Fruit fly (Drosophila melanogaster): Measurements from ENCODE around the gene Cpsf6.

Cpsf6 gene

DNA sequence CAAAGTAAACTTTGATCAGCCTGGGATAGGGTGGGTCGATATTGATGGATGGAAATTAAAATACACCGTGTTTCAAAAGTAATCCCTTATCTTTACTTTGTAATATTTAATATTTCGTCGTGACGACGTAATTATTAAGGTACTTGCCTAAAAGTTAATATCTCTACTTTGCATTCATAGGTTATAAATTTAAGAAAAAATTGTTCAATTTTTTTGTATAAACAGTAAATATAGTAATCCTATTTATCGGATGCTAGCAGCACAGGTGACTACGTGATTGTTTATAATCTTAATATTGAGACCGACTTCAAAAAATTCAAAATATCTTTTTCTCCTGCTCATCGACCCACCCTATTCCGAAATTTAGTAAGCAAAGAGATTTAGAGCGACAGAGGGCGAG lies 42.8 kb upstream of the Cpsf6 start (continued):
- no peak for TF ChIP-seq Blimp-1 (GFP tag; optimal IDR thresholded peaks at IDR 0.05)
- no peak for TF ChIP-seq CG1621 (tag; optimal IDR thresholded peaks at IDR 0.05)
- no peak for TF ChIP-seq Ets96B (tag; optimal IDR thresholded peaks at IDR 0.05)
- TF ChIP-seq dac (GFP tag; optimal IDR thresholded peaks at IDR 0.05) = no peak
- no peak for TF ChIP-seq CG4318 (GFP tag; optimal IDR thresholded peaks at IDR 0.05)
- TF ChIP-seq CG10631 (GFP tag; optimal IDR thresholded peaks at IDR 0.05) = no peak
- TF ChIP-seq CG11294 (GFP tag; IDR thresholded peaks at IDR 0.05) = no peak
- no peak for TF ChIP-seq ss (GFP tag; optimal IDR thresholded peaks at IDR 0.05)
- TF ChIP-seq Sox102F (GFP tag; optimal IDR thresholded peaks at IDR 0.05) = no peak
- TF ChIP-seq pdm3 (GFP tag; optimal IDR thresholded peaks at IDR 0.05) = no peak
- TF ChIP-seq Gug (GFP tag; IDR thresholded peaks at IDR 0.05) = no peak
- peak; percentile 16 for TF ChIP-seq CG8319 (GFP tag; optimal IDR thresholded peaks at IDR 0.05)
- no peak for TF ChIP-seq CG6792 (GFP tag; optimal IDR thresholded peaks at IDR 0.05)
- TF ChIP-seq CG11762 (GFP tag; optimal IDR thresholded peaks at IDR 0.05; ENCODE audit: insufficient read depth) = peak; percentile 38
- no peak for TF ChIP-seq Sox14 (GFP tag; optimal IDR thresholded peaks at IDR 0.05)
- TF ChIP-seq spab (GFP tag; optimal IDR thresholded peaks at IDR 0.05) = peak; percentile 48
- peak; percentile 32 for TF ChIP-seq fd59A (GFP tag; optimal IDR thresholded peaks at IDR 0.05)
- no peak for TF ChIP-seq achi (GFP tag; optimal IDR thresholded peaks at IDR 0.05)
- peak; percentile 22 for TF ChIP-seq Hr39 (GFP tag; optimal IDR thresholded peaks at IDR 0.05)
- no peak for TF ChIP-seq CG10669 (GFP tag; optimal IDR thresholded peaks at IDR 0.05)
- TF ChIP-seq Lpt (GFP tag; optimal IDR thresholded peaks at IDR 0.05) = no peak
- TF ChIP-seq fkh (GFP tag; optimal IDR thresholded peaks at IDR 0.05) = no peak
- TF ChIP-seq salr (GFP tag; optimal IDR thresholded peaks at IDR 0.05) = no peak
- no peak for TF ChIP-seq Eip75B (GFP tag; optimal IDR thresholded peaks at IDR 0.05)
- no peak for TF ChIP-seq vri (GFP tag; optimal IDR thresholded peaks at IDR 0.05)
- no peak for TF ChIP-seq topi (GFP tag; optimal IDR thresholded peaks at IDR 0.05)
- TF ChIP-seq svp (GFP tag) = peak; percentile 83
- TF ChIP-seq CG9139 (GFP tag; optimal IDR thresholded peaks at IDR 0.05) = no peak

DNA sequence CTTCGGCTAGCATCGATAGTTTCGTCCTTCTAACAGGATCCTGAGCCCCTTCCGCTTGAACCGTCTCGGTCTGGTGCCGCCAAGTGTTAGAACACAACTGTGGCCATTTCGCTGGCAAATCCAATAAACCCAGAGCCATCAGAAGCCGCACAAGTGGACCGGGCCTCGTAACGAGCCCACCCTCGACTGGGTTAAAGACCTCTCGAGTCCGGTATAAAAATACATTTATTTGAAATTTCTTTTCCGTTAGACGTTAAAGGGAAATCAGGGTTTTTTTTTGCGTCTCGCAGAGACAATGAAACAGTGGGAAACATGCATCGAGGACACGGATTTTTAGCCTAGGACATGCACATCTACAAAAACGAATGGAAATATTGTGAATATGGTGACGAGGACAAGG lies 40.9 kb upstream of the Cpsf6 start, which contains the start of gene Culd:
TSS of gene Culd (minus strand) at position 101 of the 400 bp plus-strand sequence.
- no peak for TF ChIP-seq cyc (GFP tag; optimal IDR thresholded peaks at IDR 0.05)
- TF ChIP-seq Gug (GFP tag; IDR thresholded peaks at IDR 0.05) = no peak
- TF ChIP-seq esn (GFP tag; optimal IDR thresholded peaks at IDR 0.05) = no peak
- TF ChIP-seq Met (GFP tag; optimal IDR thresholded peaks at IDR 0.05) = no peak
- TF ChIP-seq Hr38 (GFP tag; optimal IDR thresholded peaks at IDR 0.05) = no peak
- TF ChIP-seq CG3919 (GFP tag; optimal IDR thresholded peaks at IDR 0.05) = no peak
- no peak for TF ChIP-seq svp (GFP tag)
- TF ChIP-seq CG7368 (GFP tag; optimal IDR thresholded peaks at IDR 0.05) = no peak

dm6 chr3L:8347346-8347745 lies 32.0 kb upstream of the Cpsf6 start:
- TF ChIP-seq fkh (GFP tag; optimal IDR thresholded peaks at IDR 0.05) (peak; percentile 83), CG8632 (GFP tag; optimal IDR thresholded peaks at IDR 0.05) (no peak), Ets96B (tag; optimal IDR thresholded peaks at IDR 0.05) (no peak)

dm6 chr3L:8346100-8346980 lies 31.0 kb upstream of the Cpsf6 start, which contains the start of the genes CG7182 and GAPcenA:
TSS of gene CG7182 (minus strand) at chr3L:8346382.
TSS of gene GAPcenA (plus strand) at chr3L:8346561.
- TF ChIP-seq CG3919 (GFP tag; optimal IDR thresholded peaks at IDR 0.05) (peak; percentile 71), acj6 (GFP tag; optimal IDR thresholded peaks at IDR 0.05) (no peak), Ets96B (tag; optimal IDR thresholded peaks at IDR 0.05) (peak; percentile 78), CG1621 (tag; optimal IDR thresholded peaks at IDR 0.05) (peak; percentile 16), Hr38 (GFP tag; optimal IDR thresholded peaks at IDR 0.05) (no peak), Eip93F (GFP tag; optimal IDR thresholded peaks at IDR 0.05) (peak; percentile 27), CG4318 (GFP tag; optimal IDR thresholded peaks at IDR 0.05) (no peak), pdm3 (GFP tag; optimal IDR thresholded peaks at IDR 0.05) (no peak), CG7368 (GFP tag; optimal IDR thresholded peaks at IDR 0.05) (peak; percentile 57), Sox14 (GFP tag; optimal IDR thresholded peaks at IDR 0.05) (peak; percentile 41), spab (GFP tag; optimal IDR thresholded peaks at IDR 0.05) (peak; percentile 41), CG6276 (GFP tag; optimal IDR thresholded peaks at IDR 0.05) (no peak), CG34406 (GFP tag; optimal IDR thresholded peaks at IDR 0.05) (peak; percentile 81), Blimp-1 (GFP tag; optimal IDR thresholded peaks at IDR 0.05) (peak; percentile 42), topi (GFP tag; optimal IDR thresholded peaks at IDR 0.05) (peak; percentile 75), svp (GFP tag) (peak; percentile 97), Eip78C (GFP tag) (peak; percentile 92), CG31627 (GFP tag; optimal IDR thresholded peaks at IDR 0.05) (peak; percentile 63), dac (GFP tag; optimal IDR thresholded peaks at IDR 0.05) (no peak), esn (GFP tag; optimal IDR thresholded peaks at IDR 0.05) (peak; percentile 80), CG11294 (GFP tag; IDR thresholded peaks at IDR 0.05) (peak; percentile 23; the same call in 1 of the 2 replicates), Sox102F (GFP tag; optimal IDR thresholded peaks at IDR 0.05) (no peak), Ets21C (GFP tag; optimal IDR thresholded peaks at IDR 0.05) (no peak), CG11762 (GFP tag; optimal IDR thresholded peaks at IDR 0.05; ENCODE audit: insufficient read depth) (peak; percentile 64)
